Fruit fly (Drosophila melanogaster): ENCODE data around the gene CG12078.

DNA sequence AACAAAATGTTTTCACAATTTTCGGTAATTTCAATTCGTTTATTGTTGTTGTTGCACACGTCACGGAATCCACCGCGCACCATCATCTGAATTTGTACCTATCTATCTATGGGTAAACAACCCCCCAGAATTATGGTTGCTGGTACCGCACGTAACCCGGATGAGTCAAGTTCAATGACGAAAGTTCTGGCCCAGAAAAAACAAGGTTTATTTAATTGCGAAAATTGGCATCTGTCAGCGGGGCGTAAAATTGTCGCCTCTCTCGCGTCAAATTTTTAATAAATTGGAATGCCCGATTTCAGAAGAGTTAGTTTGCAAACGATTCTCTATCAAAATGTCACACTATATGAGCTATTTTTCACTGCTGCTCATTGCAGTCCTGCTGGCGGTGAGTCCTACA lies 24.1 kb upstream of the CG12078 start, which contains the start of gene CG34265:
- TF ChIP-seq salr (GFP tag; optimal IDR thresholded peaks at IDR 0.05) (no peak), OdsH (GFP tag; optimal IDR thresholded peaks at IDR 0.05) (no peak), CG11762 (GFP tag; optimal IDR thresholded peaks at IDR 0.05; ENCODE audit: insufficient read depth) (no peak), vri (GFP tag; optimal IDR thresholded peaks at IDR 0.05) (no peak), CG7368 (GFP tag; optimal IDR thresholded peaks at IDR 0.05) (no peak), dsx (GFP tag; optimal IDR thresholded peaks at IDR 0.05; ENCODE audit: poor library complexity, severe bottlenecking) (no peak), svp (GFP tag) (no peak), Eip75B (GFP tag; optimal IDR thresholded peaks at IDR 0.05) (no peak), Lpt (GFP tag; optimal IDR thresholded peaks at IDR 0.05) (no peak), topi (GFP tag; optimal IDR thresholded peaks at IDR 0.05) (no peak), CG34406 (GFP tag; optimal IDR thresholded peaks at IDR 0.05) (no peak), CG3032 (tag; optimal IDR thresholded peaks at IDR 0.05) (no peak), CG16779 (tag; optimal IDR thresholded peaks at IDR 0.05) (no peak)
